Fruit fly (Drosophila melanogaster) whole organism, embryonic: ENCODE measurements around the gene Acp65Aa.

Experiments
- Ada2b ChIP-seq: fragments of 200-800 bp; sonication (Bioruptor generic); IDR thresholded peaks from 2 replicates; pipeline ENCODE4 v1.3.6; 2022; ENCODE audit warnings: missing biosample characterization, missing genetic modification characterization
- Aef1 ChIP-seq: fragments of 200-800 bp; sonication (Bioruptor generic); IDR thresholded peaks from 3 replicates; pipeline ENCODE4 v1.3.6; 2022; ENCODE audit warnings: missing biosample characterization, missing genetic modification characterization
- CG12104 ChIP-seq: fragments of 200-800 bp; sonication (Bioruptor generic); optimal IDR thresholded peaks from 3 replicates; lab custom pipeline; 2016; ENCODE audit warnings: missing biosample characterization, missing genetic modification characterization
- CG12299 ChIP-seq: fragments of 200-800 bp; sonication (Bioruptor generic); optimal IDR thresholded peaks from 2 replicates; lab custom pipeline; 2018; ENCODE audit warnings: missing biosample characterization, mild to moderate bottlenecking, missing genetic modification characterization
- CG12942 ChIP-seq: fragments of 200-800 bp; sonication (Bioruptor generic); optimal IDR thresholded peaks from 3 replicates; lab custom pipeline; 2016; ENCODE audit warnings: missing biosample characterization, missing genetic modification characterization
- CG13894 ChIP-seq: fragments of 200-800 bp; sonication (Bioruptor generic); optimal IDR thresholded peaks from 3 replicates; lab custom pipeline; 2018; ENCODE audit warnings: missing biosample characterization, mild to moderate bottlenecking, missing genetic modification characterization, moderate library complexity
- CG14441 ChIP-seq: fragments of 200-800 bp; sonication (Bioruptor generic); IDR thresholded peaks from 2 replicates; pipeline ENCODE4 v1.3.6; 2022; ENCODE audit warnings: missing biosample characterization, missing genetic modification characterization
- CG15479 ChIP-seq: fragments of 200-800 bp; sonication (Bioruptor generic); optimal IDR thresholded peaks from 3 replicates; lab custom pipeline; 2019; ENCODE audit warnings: missing biosample characterization, mild to moderate bottlenecking, missing genetic modification characterization, moderate library complexity
- CG17328 ChIP-seq: fragments of 200-800 bp; sonication (Bioruptor generic); IDR thresholded peaks from 2 replicates; pipeline ENCODE4 v1.3.6; 2022; ENCODE audit warnings: missing biosample characterization, missing genetic modification characterization
- CG17802 ChIP-seq: fragments of 200-800 bp; sonication (Bioruptor generic); optimal IDR thresholded peaks from 2 replicates; lab custom pipeline; 2018; ENCODE audit warnings: missing biosample characterization, mild to moderate bottlenecking, missing genetic modification characterization, moderate library complexity
- CG17829 ChIP-seq: fragments of 200-800 bp; optimal IDR thresholded peaks from 2 replicates; lab custom pipeline; 2019; ENCODE audit warnings: missing biosample characterization, mild to moderate bottlenecking, missing genetic modification characterization, moderate library complexity
- CG17912 ChIP-seq: fragments of 200-800 bp; sonication (Bioruptor generic); optimal IDR thresholded peaks from 2 replicates; lab custom pipeline; 2018; ENCODE audit warnings: missing biosample characterization, mild to moderate bottlenecking, missing genetic modification characterization
- CG18764 ChIP-seq: fragments of 200-800 bp; sonication (Bioruptor generic); optimal IDR thresholded peaks from 3 replicates; lab custom pipeline; 2016; ENCODE audit warnings: missing biosample characterization, missing genetic modification characterization
- CG2199 ChIP-seq: fragments of 200-800 bp; sonication (Bioruptor generic); IDR thresholded peaks from 3 replicates; pipeline ENCODE4 v1.3.6; 2022; ENCODE audit warnings: missing biosample characterization, missing genetic modification characterization
- CG3065 ChIP-seq: fragments of 200-800 bp; sonication (Bioruptor generic); optimal IDR thresholded peaks from 2 replicates; lab custom pipeline; 2016; ENCODE audit warnings: missing biosample characterization, missing genetic modification characterization
- CG3163 ChIP-seq: fragments of 200-800 bp; sonication (Bioruptor generic); optimal IDR thresholded peaks from 3 replicates; lab custom pipeline; 2016; ENCODE audit warnings: missing biosample characterization, missing genetic modification characterization
- CG34376 ChIP-seq: fragments of 200-800 bp; sonication (Bioruptor generic); optimal IDR thresholded peaks from 2 replicates; lab custom pipeline; 2018; ENCODE audit warnings: missing biosample characterization, mild to moderate bottlenecking, missing genetic modification characterization
- CG3726 ChIP-seq: fragments of 200-800 bp; sonication (Bioruptor generic); IDR thresholded peaks from 3 replicates; pipeline ENCODE4, ENCODE4 v1.3.6; 2022; ENCODE audit warnings: missing biosample characterization, missing genetic modification characterization
- CG4424 ChIP-seq: fragments of 200-800 bp; sonication (Bioruptor generic); optimal IDR thresholded peaks from 3 replicates; lab custom pipeline; 2016; ENCODE audit warnings: missing biosample characterization, missing genetic modification characterization
- CG6689 ChIP-seq: fragments of 200-800 bp; sonication (Bioruptor generic); IDR thresholded peaks from 2 replicates; pipeline ENCODE4 v1.3.6; 2022; ENCODE audit warnings: missing biosample characterization, missing genetic modification characterization
- CG8281 ChIP-seq: fragments of 200-800 bp; sonication (Bioruptor generic); optimal IDR thresholded peaks from 2 replicates; lab custom pipeline; 2018; ENCODE audit warnings: missing biosample characterization, mild to moderate bottlenecking, missing genetic modification characterization, moderate library complexity
- CG9876 ChIP-seq: fragments of 200-800 bp; sonication (Bioruptor generic); optimal IDR thresholded peaks from 2 replicates; lab custom pipeline; 2016; ENCODE audit warnings: missing biosample characterization, missing genetic modification characterization
- CkIIα-i1 ChIP-seq: fragments of 200-800 bp; sonication (Bioruptor generic); IDR thresholded peaks from 2 replicates; pipeline ENCODE4 v1.3.6; 2022; ENCODE audit warnings: missing biosample characterization, missing genetic modification characterization
- Dek ChIP-seq: fragments of 200-800 bp; sonication (Bioruptor generic); optimal IDR thresholded peaks from 3 replicates; lab custom pipeline; 2019; ENCODE audit warnings: missing biosample characterization, mild to moderate bottlenecking, missing genetic modification characterization, moderate library complexity
- Doc2 ChIP-seq: fragments of 200-800 bp; sonication (Bioruptor generic); IDR thresholded peaks from 2 replicates; pipeline ENCODE4 v1.3.6; 2022; ENCODE audit warnings: missing biosample characterization, missing genetic modification characterization
- HLH4C ChIP-seq: fragments of 200-800 bp; sonication (Bioruptor generic); IDR thresholded peaks from 3 replicates; pipeline ENCODE4 v1.3.6; 2022; ENCODE audit warnings: missing biosample characterization, missing genetic modification characterization; ENCODE audit not compliant: partially characterized antibody
- Trl ChIP-seq, 3 experiments: fragments of >200 bp in 2 of 3; fragments of 200-800 bp in 1 of 3; sonication (Bioruptor generic) in 1 of 3; optimal IDR thresholded peaks; 2 replicates in 1 of 3; 3 replicates in 2 of 3; lab custom pipeline; 2016 to 2017; ENCODE audit warnings: missing biosample characterization in 1 of 3, missing genetic modification characterization in 1 of 3
- al ChIP-seq: fragments of 200-800 bp; sonication (Bioruptor generic); IDR thresholded peaks from 2 replicates; pipeline ENCODE4 v1.3.6; 2022; ENCODE audit warnings: missing biosample characterization, missing genetic modification characterization
- chinmo ChIP-seq: fragments of 200-800 bp; sonication (Bioruptor generic); IDR thresholded peaks from 4 replicates; pipeline ENCODE4 v1.3.6; 2022; ENCODE audit warnings: missing biosample characterization, missing genetic modification characterization; ENCODE audit not compliant: partially characterized antibody
- chn ChIP-seq: fragments of 200-800 bp; sonication (Bioruptor generic); optimal IDR thresholded peaks from 2 replicates; lab custom pipeline; 2016; ENCODE audit warnings: missing biosample characterization, missing genetic modification characterization
- esg ChIP-seq: fragments of 200-800 bp; sonication (Bioruptor generic); conservative IDR thresholded peaks from 2 replicates; pipeline ENCODE4 v1.3.6; 2022; ENCODE audit warnings: missing biosample characterization, missing genetic modification characterization
- fd102C ChIP-seq: fragments of 200-800 bp; sonication (Bioruptor generic); optimal IDR thresholded peaks from 2 replicates; lab custom pipeline; 2018; ENCODE audit warnings: missing biosample characterization, mild to moderate bottlenecking, missing genetic modification characterization, moderate library complexity
- fd96Cb ChIP-seq: fragments of 200-800 bp; sonication (Bioruptor generic); optimal IDR thresholded peaks from 2 replicates; lab custom pipeline; 2018; ENCODE audit warnings: missing biosample characterization, mild to moderate bottlenecking, missing genetic modification characterization, moderate library complexity
- gce ChIP-seq: fragments of 200-800 bp; sonication (Bioruptor generic); IDR thresholded peaks from 3 replicates; pipeline ENCODE4 v1.3.6; 2022; ENCODE audit warnings: missing biosample characterization, missing genetic modification characterization
- grn ChIP-seq: fragments of 200-800 bp; sonication (Bioruptor generic); optimal IDR thresholded peaks from 3 replicates; lab custom pipeline; 2017; ENCODE audit warnings: missing biosample characterization, missing genetic modification characterization
- h ChIP-seq: fragments of >200 bp; optimal IDR thresholded peaks from 2 replicates; lab custom pipeline; 2017
- hbn ChIP-seq: fragments of 200-800 bp; sonication (Bioruptor generic); IDR thresholded peaks from 2 replicates; pipeline ENCODE4 v1.3.6; 2022; ENCODE audit warnings: missing biosample characterization, missing genetic modification characterization; ENCODE audit not compliant: partially characterized antibody
- insv ChIP-seq, 2 experiments: fragments of 200-800 bp; sonication (Bioruptor generic); optimal IDR thresholded peaks; 3 replicates each; lab custom pipeline; 2016 to 2018; ENCODE audit warnings: missing biosample characterization in 2 of 2, missing genetic modification characterization in 2 of 2
- pita ChIP-seq: fragments of 200-800 bp; sonication (Bioruptor generic); optimal IDR thresholded peaks from 2 replicates; lab custom pipeline; 2017; ENCODE audit warnings: missing biosample characterization, mild to moderate bottlenecking, missing genetic modification characterization
- pros ChIP-seq: fragments of 200-800 bp; sonication (Bioruptor generic); optimal IDR thresholded peaks from 3 replicates; lab custom pipeline; 2019; ENCODE audit warnings: missing biosample characterization, mild to moderate bottlenecking, missing genetic modification characterization, moderate library complexity
- pzg ChIP-seq: fragments of 200-800 bp; sonication (Bioruptor generic); optimal IDR thresholded peaks from 3 replicates; lab custom pipeline; 2018; ENCODE audit warnings: missing biosample characterization, mild to moderate bottlenecking, missing genetic modification characterization, moderate library complexity
- schlank ChIP-seq: fragments of 200-800 bp; sonication (Bioruptor generic); optimal IDR thresholded peaks from 2 replicates; lab custom pipeline; 2018; ENCODE audit warnings: missing biosample characterization, mild to moderate bottlenecking, missing genetic modification characterization
- seq ChIP-seq: fragments of 200-800 bp; sonication (Bioruptor generic); IDR thresholded peaks from 2 replicates; pipeline ENCODE4 v1.3.6; 2022; ENCODE audit warnings: missing biosample characterization, missing genetic modification characterization
- shn ChIP-seq: fragments of 200-800 bp; sonication (Bioruptor generic); optimal IDR thresholded peaks from 3 replicates; lab custom pipeline; 2016; ENCODE audit warnings: missing biosample characterization, missing genetic modification characterization
- sima ChIP-seq: fragments of 200-800 bp; sonication (Bioruptor generic); optimal IDR thresholded peaks from 2 replicates; lab custom pipeline; 2016; ENCODE audit warnings: missing biosample characterization, missing genetic modification characterization
- slou ChIP-seq: fragments of 200-800 bp; sonication (Bioruptor generic); optimal IDR thresholded peaks from 3 replicates; lab custom pipeline; 2016; ENCODE audit warnings: missing biosample characterization, missing genetic modification characterization
- ssp ChIP-seq: fragments of 200-800 bp; sonication (Bioruptor generic); IDR thresholded peaks from 2 replicates; pipeline ENCODE4 v1.3.6; 2022; ENCODE audit warnings: missing biosample characterization, missing genetic modification characterization
- stwl ChIP-seq: fragments of 200-800 bp; sonication (Bioruptor generic); optimal IDR thresholded peaks from 3 replicates; lab custom pipeline; 2018; ENCODE audit warnings: missing biosample characterization, mild to moderate bottlenecking, missing genetic modification characterization, moderate library complexity

Gene Acp65Aa

dm6 chr3L:6188995-6189927 is 36.7 kb upstream of the Acp65Aa start, which contains the start of the genes D19A and CG7386 (continued):
- TF ChIP-seq Doc2 (GFP tag; lab: Robert Waterston, UW) = no peak
- peak; percentile 76 for TF ChIP-seq grn (GFP tag; lab: Kevin White, UChicago)
- TF ChIP-seq pzg = peak; percentile 32
- no peak for TF ChIP-seq CG34376 (GFP tag; lab: Kevin White, UChicago)
- TF ChIP-seq CG6689 (GFP tag; lab: Robert Waterston, UW) = peak; percentile 75
- peak; percentile 50 for TF ChIP-seq shn
- TF ChIP-seq CG14441 (GFP tag; lab: Robert Waterston, UW) = peak; percentile 53
- 0 out of 3 replicates have a peak, but pooled peaks have one; percentile 25 for TF ChIP-seq gce
- peak in 1 of 2 experiments; percentile 85 for TF ChIP-seq insv (GFP tag; optimal IDR thresholded peaks at IDR 0.05; lab: Kevin White, UChicago)
- no peak for TF ChIP-seq sima (GFP tag; lab: Kevin White, UChicago)
- peak; percentile 15 for TF ChIP-seq CG4424 (GFP tag; lab: Kevin White, UChicago)
- no peak for TF ChIP-seq CG8281 (tag; lab: Kevin White, UChicago)
- no peak for TF ChIP-seq seq (GFP tag; lab: Robert Waterston, UW)
- no peak; the same call in none of the 2 replicates for TF ChIP-seq esg (GFP tag; lab: Robert Waterston, UW)
- peak; percentile 51; the same call in 2 of the 3 replicates for TF ChIP-seq HLH4C (GFP tag; lab: Robert Waterston, UW)
- peak; percentile 45 for TF ChIP-seq Aef1 (GFP tag; lab: Robert Waterston, UW)
- no peak for TF ChIP-seq CkIIα-i1 (GFP tag; lab: Robert Waterston, UW)
- no peak for TF ChIP-seq CG17802 (tag; lab: Kevin White, UChicago)
- TF ChIP-seq CG3726 (GFP tag; lab: Robert Waterston, UW) = 0 out of 3 replicates have a peak, but pooled peaks have one; percentile 22
- TF ChIP-seq CG12942 (GFP tag; lab: Kevin White, UChicago) = no peak
- TF ChIP-seq fd96Cb (tag; lab: Kevin White, UChicago) = peak; percentile 22
- no peak for TF ChIP-seq CG12299
- TF ChIP-seq Ada2b (GFP tag; lab: Robert Waterston, UW) = peak; percentile 59
- no peak for TF ChIP-seq pita
- no peak for TF ChIP-seq chinmo
- no peak for TF ChIP-seq CG3163
- TF ChIP-seq chn = peak; percentile 64
- TF ChIP-seq h (lab: Kevin White, UChicago) = no peak
- TF ChIP-seq CG3065 (GFP tag; lab: Kevin White, UChicago) = no peak
- TF ChIP-seq CG17328 = peak; percentile 54
- peak; percentile 28 for TF ChIP-seq slou (GFP tag; lab: Kevin White, UChicago)
- TF ChIP-seq CG17829 (tag; lab: Kevin White, UChicago) = peak; percentile 64
- TF ChIP-seq CG17912 (GFP tag; lab: Kevin White, UChicago) = no peak
- TF ChIP-seq Trl (optimal IDR thresholded peaks at IDR 0.05; lab: Kevin White, UChicago) = no peak
- peak; percentile 54 for TF ChIP-seq Trl (GFP tag; optimal IDR thresholded peaks at IDR 0.05; lab: Kevin White, UChicago)
- TF ChIP-seq al (GFP tag; lab: Robert Waterston, UW) = peak; percentile 49
- no peak for TF ChIP-seq CG15479 (GFP tag; lab: Kevin White, UChicago)
- no peak for TF ChIP-seq schlank
- TF ChIP-seq CG18764 (GFP tag; lab: Kevin White, UChicago) = peak; percentile 4
- peak; percentile 34 for TF ChIP-seq CG13894 (tag; lab: Kevin White, UChicago)
- TF ChIP-seq hbn (GFP tag; lab: Robert Waterston, UW) = no peak; the same call in 1 of the 2 replicates
- peak; percentile 18; the same call in 1 of the 2 replicates for TF ChIP-seq ssp (GFP tag; lab: Robert Waterston, UW)
- peak; percentile 47 for TF ChIP-seq Dek (tag; lab: Kevin White, UChicago)
- TF ChIP-seq stwl (tag; lab: Kevin White, UChicago) = peak; percentile 62
- no peak for TF ChIP-seq pros (GFP tag; lab: Kevin White, UChicago)
- peak; percentile 47 for TF ChIP-seq CG9876
- no peak for TF ChIP-seq fd102C (GFP tag; lab: Kevin White, UChicago)
- 0 out of 3 replicates have a peak, but pooled peaks have one; percentile 17 for TF ChIP-seq CG2199 (GFP tag; lab: Robert Waterston, UW)
- peak; percentile 7 for TF ChIP-seq CG12104
